Worm (Caenorhabditis elegans) whole organism, L2 larva: Measurements from ENCODE around the gene fipr-6.

Experiments
- C34F6.9 ChIP-seq: fragments of 150-350 bp; optimal IDR thresholded peaks from 2 replicates; lab custom pipeline; 2014; ENCODE audit warnings: missing biosample characterization, missing genetic modification characterization
- F13H6.1 ChIP-seq: sonication (generic microtip); optimal IDR thresholded peaks from 2 replicates; lab custom pipeline; 2016; ENCODE audit warnings: missing genetic modification characterization, missing compliant biosample characterization
- R02D3.7 ChIP-seq: fragments of 150-350 bp; optimal IDR thresholded peaks from 2 replicates; lab custom pipeline; 2014; ENCODE audit warnings: missing biosample characterization, missing genetic modification characterization
- alr-1 ChIP-seq: fragments of 150-350 bp; optimal IDR thresholded peaks from 2 replicates; lab custom pipeline; 2014; ENCODE audit warnings: missing biosample characterization, missing genetic modification characterization
- aly-2 ChIP-seq: fragments of 150-350 bp; optimal IDR thresholded peaks from 2 replicates; lab custom pipeline; 2014; ENCODE audit warnings: missing biosample characterization, missing genetic modification characterization
- ama-1 ChIP-seq: fragments of 150-350 bp; optimal IDR thresholded peaks from 2 replicates; lab custom pipeline; 2018; ENCODE audit warnings: inconsistent platforms
- blmp-1 ChIP-seq: sonication (generic microtip); optimal IDR thresholded peaks from 2 replicates; lab custom pipeline; 2017; ENCODE audit warnings: missing genetic modification characterization, mild to moderate bottlenecking, missing compliant biosample characterization, antibody characterized with exemption, moderate library complexity; ENCODE audit not compliant: insufficient read depth
- ceh-16 ChIP-seq: fragments of 150-350 bp; optimal IDR thresholded peaks from 2 replicates; lab custom pipeline; 2014; ENCODE audit warnings: missing biosample characterization, missing genetic modification characterization
- ceh-82 ChIP-seq: fragments of 150-350 bp; optimal IDR thresholded peaks from 2 replicates; lab custom pipeline; 2014; ENCODE audit warnings: missing biosample characterization, missing genetic modification characterization
- crh-2 ChIP-seq: sonication (generic microtip); optimal IDR thresholded peaks from 2 replicates; lab custom pipeline; 2017; ENCODE audit warnings: missing biosample characterization, missing genetic modification characterization
- dmd-4 ChIP-seq: sonication (generic microtip); optimal IDR thresholded peaks from 2 replicates; lab custom pipeline; 2017; ENCODE audit warnings: missing biosample characterization, missing genetic modification characterization
- elt-1 ChIP-seq: fragments of 150-350 bp; optimal IDR thresholded peaks from 2 replicates; lab custom pipeline; 2014; ENCODE audit warnings: missing biosample characterization, missing genetic modification characterization
- fos-1 ChIP-seq: fragments of 150-350 bp; optimal IDR thresholded peaks from 2 replicates; lab custom pipeline; 2014; ENCODE audit warnings: missing biosample characterization, missing genetic modification characterization
- gmeb-1 ChIP-seq: fragments of 150-350 bp; optimal IDR thresholded peaks from 2 replicates; lab custom pipeline; 2014; ENCODE audit warnings: missing biosample characterization, missing genetic modification characterization
- lin-11 ChIP-seq: fragments of 150-350 bp; sonication (generic microtip); optimal IDR thresholded peaks from 2 replicates; lab custom pipeline; 2014; ENCODE audit warnings: missing biosample characterization, missing genetic modification characterization, inconsistent platforms, mixed read lengths
- lin-13 ChIP-seq: fragments of 150-350 bp; optimal IDR thresholded peaks from 2 replicates; lab custom pipeline; 2014; ENCODE audit warnings: missing biosample characterization, missing genetic modification reagents, missing genetic modification characterization
- lin-39 ChIP-seq: fragments of 150-350 bp; optimal IDR thresholded peaks from 2 replicates; lab custom pipeline; 2014; ENCODE audit warnings: missing biosample characterization, missing genetic modification reagents, missing genetic modification characterization
- lsy-2 ChIP-seq, 2 experiments: fragments of 150-350 bp in 1 of 2; sonication (generic microtip) in 1 of 2; optimal IDR thresholded peaks; 2 replicates each; lab custom pipeline; 2014 to 2017; ENCODE audit warnings: missing biosample characterization in 2 of 2, missing genetic modification characterization in 2 of 2
- mab-5 ChIP-seq: fragments of 150-350 bp; optimal IDR thresholded peaks from 2 replicates; lab custom pipeline; 2014; ENCODE audit warnings: missing biosample characterization, missing genetic modification characterization
- mbf-1 ChIP-seq: sonication (generic microtip); optimal IDR thresholded peaks from 2 replicates; lab custom pipeline; 2017; ENCODE audit warnings: missing biosample characterization, missing genetic modification characterization
- mdl-1 ChIP-seq, 2 experiments: fragments of 150-350 bp in 1 of 2; sonication (generic microtip) in 1 of 2; optimal IDR thresholded peaks; 2 replicates each; lab custom pipeline; 2017; ENCODE audit warnings: missing biosample characterization in 2 of 2, missing genetic modification characterization in 2 of 2
- nhr-10 ChIP-seq: sonication (generic microtip); optimal IDR thresholded peaks from 2 replicates; lab custom pipeline; 2017; ENCODE audit warnings: missing biosample characterization, missing genetic modification characterization
- nhr-11 ChIP-seq: fragments of 150-350 bp; optimal IDR thresholded peaks from 2 replicates; lab custom pipeline; 2014; ENCODE audit warnings: missing biosample characterization, missing genetic modification characterization
- nhr-21 ChIP-seq: fragments of 150-350 bp; optimal IDR thresholded peaks from 2 replicates; lab custom pipeline; 2014; ENCODE audit warnings: missing biosample characterization, missing genetic modification characterization
- nhr-23 ChIP-seq: fragments of 150-350 bp; optimal IDR thresholded peaks from 2 replicates; lab custom pipeline; 2014; ENCODE audit warnings: missing biosample characterization, missing genetic modification reagents, missing genetic modification characterization
- nhr-25 ChIP-seq: fragments of 150-350 bp; sonication (generic microtip); optimal IDR thresholded peaks from 3 replicates; lab custom pipeline; 2014; ENCODE audit warnings: missing biosample characterization, missing genetic modification characterization
- nhr-6 ChIP-seq: fragments of 150-350 bp; optimal IDR thresholded peaks from 2 replicates; lab custom pipeline; 2014; ENCODE audit warnings: missing biosample characterization, missing genetic modification characterization
- sem-4 ChIP-seq: fragments of 150-350 bp; optimal IDR thresholded peaks from 2 replicates; lab custom pipeline; 2014; ENCODE audit warnings: missing biosample characterization, missing genetic modification reagents, missing genetic modification characterization
- sma-3 ChIP-seq: sonication (generic microtip); optimal IDR thresholded peaks from 2 replicates; lab custom pipeline; 2016; ENCODE audit warnings: missing genetic modification reagents, missing genetic modification characterization, missing compliant biosample characterization
- sma-9 ChIP-seq, 2 experiments: fragments of 150-350 bp in 1 of 2; sonication (generic microtip) in 1 of 2; optimal IDR thresholded peaks; 2 replicates each; lab custom pipeline; 2014 to 2016; ENCODE audit warnings: missing genetic modification characterization in 2 of 2, mild to moderate bottlenecking in 1 of 2, missing biosample characterization in 1 of 2, missing compliant biosample characterization in 1 of 2, missing genetic modification reagents in 1 of 2, moderate library complexity in 1 of 2
- snpc-4 ChIP-seq: fragments of 150-350 bp; optimal IDR thresholded peaks from 2 replicates; lab custom pipeline; 2014; ENCODE audit warnings: missing biosample characterization, missing genetic modification characterization
- unc-55 ChIP-seq: fragments of 150-350 bp; sonication (generic microtip); optimal IDR thresholded peaks from 3 replicates; lab custom pipeline; 2014; ENCODE audit warnings: missing biosample characterization, missing genetic modification reagents, missing genetic modification characterization
- unc-62 ChIP-seq: fragments of 150-350 bp; optimal IDR thresholded peaks from 2 replicates; lab custom pipeline; 2014; ENCODE audit warnings: missing biosample characterization, missing genetic modification reagents, missing genetic modification characterization
- ztf-11 ChIP-seq: sonication (generic microtip); optimal IDR thresholded peaks from 2 replicates; lab custom pipeline; 2017; ENCODE audit warnings: missing biosample characterization, missing genetic modification characterization
- ztf-4 ChIP-seq: fragments of 150-350 bp; optimal IDR thresholded peaks from 2 replicates; lab custom pipeline; 2014; ENCODE audit warnings: missing biosample characterization, missing genetic modification characterization

The fipr-6 gene

ce11 chrV:10275619-10276018 is 44.6 kb downstream of the fipr-6 start, which contains the start of gene Y22F5A.11:
Gene Y22F5A.11, minus strand, starts transcription at chrV:10275646.
- TF ChIP-seq unc-62 (GFP tag; lab: Kevin White, UChicago): no peak
- TF ChIP-seq unc-55 (GFP tag; lab: Kevin White, UChicago): peak; percentile 37
- no peak for TF ChIP-seq lin-13
- no peak for TF ChIP-seq F13H6.1 (tag; lab: Kevin White, UChicago)
- no peak for TF ChIP-seq mbf-1 (tag; lab: Kevin White, UChicago)
- no peak for TF ChIP-seq gmeb-1
- no peak for TF ChIP-seq nhr-23
- peak in 1 of 2 experiments; percentile 22 for TF ChIP-seq lsy-2 (tag; optimal IDR thresholded peaks at IDR 0.05; lab: Kevin White, UChicago)
- no peak for TF ChIP-seq dmd-4 (tag; lab: Kevin White, UChicago)
- no peak for TF ChIP-seq mdl-1 (tag; optimal IDR thresholded peaks at IDR 0.05; lab: Kevin White, UChicago)
- TF ChIP-seq ceh-16 (tag; lab: Kevin White, UChicago): no peak
- TF ChIP-seq lin-11 (tag; lab: Kevin White, UChicago): no peak
- TF ChIP-seq snpc-4 (tag; lab: Kevin White, UChicago): peak; percentile 51
- no peak for TF ChIP-seq C34F6.9 (tag; lab: Kevin White, UChicago)
- no peak for TF ChIP-seq elt-1 (tag; lab: Kevin White, UChicago)
- no peak for TF ChIP-seq nhr-21
- no peak for TF ChIP-seq lin-39
- no peak for TF ChIP-seq sem-4
- no peak for TF ChIP-seq fos-1 (tag; lab: Kevin White, UChicago)
- TF ChIP-seq ztf-4 (tag; lab: Kevin White, UChicago): no peak
- no peak for TF ChIP-seq ceh-82 (tag; lab: Kevin White, UChicago)
- TF ChIP-seq crh-2 (tag; lab: Kevin White, UChicago): no peak
- no peak for TF ChIP-seq ztf-11 (tag; lab: Kevin White, UChicago)
- TF ChIP-seq aly-2: no peak
- no peak for TF ChIP-seq nhr-10 (tag; lab: Kevin White, UChicago)
- no peak for TF ChIP-seq nhr-11 (tag; lab: Kevin White, UChicago)

ce11 chrV:10276038-10276437 is 45.0 kb downstream of the fipr-6 start:
- TF ChIP-seq dmd-4 (tag; lab: Kevin White, UChicago) (no peak), blmp-1 (tag; lab: Kevin White, UChicago) (no peak), alr-1 (tag; lab: Kevin White, UChicago) (no peak), snpc-4 (tag; lab: Kevin White, UChicago) (no peak), C34F6.9 (tag; lab: Kevin White, UChicago) (no peak), nhr-25 (tag; lab: Kevin White, UChicago) (no peak)

ce11 chrV:10277579-10277978 is 46.5 kb downstream of the fipr-6 start, which contains the start of gene lys-1:
Gene lys-1, plus strand, starts transcription at chrV:10277904.
- TF ChIP-seq sem-4 (no peak), ztf-4 (tag; lab: Kevin White, UChicago) (no peak), ztf-11 (tag; lab: Kevin White, UChicago) (no peak), sma-9 (GFP tag; optimal IDR thresholded peaks at IDR 0.05; lab: Kevin White, UChicago) (peak; percentile 35), sma-9 (tag; optimal IDR thresholded peaks at IDR 0.05; lab: Kevin White, UChicago) (no peak), mdl-1 (tag; optimal IDR thresholded peaks at IDR 0.05; lab: Kevin White, UChicago) (no peak), sma-3 (GFP tag; lab: Kevin White, UChicago) (no peak), fos-1 (tag; lab: Kevin White, UChicago) (peak; percentile 95), ceh-82 (tag; lab: Kevin White, UChicago) (no peak), nhr-6 (tag; lab: Kevin White, UChicago) (no peak), R02D3.7 (tag; lab: Kevin White, UChicago) (no peak), nhr-11 (tag; lab: Kevin White, UChicago) (no peak), mab-5 (tag; lab: Kevin White, UChicago) (no peak)

- TF ChIP-seq gmeb-1 (peak; percentile 47), ama-1 (lab: Kevin White, UChicago) (no peak), crh-2 (tag; lab: Kevin White, UChicago) (peak; percentile 12), fos-1 (tag; lab: Kevin White, UChicago) (peak; percentile 70), sma-9 (GFP tag; optimal IDR thresholded peaks at IDR 0.05; lab: Kevin White, UChicago) (peak; percentile 24), sma-9 (tag; optimal IDR thresholded peaks at IDR 0.05; lab: Kevin White, UChicago) (no peak), aly-2 (no peak)
- TF ChIP-seq, all 48 proteins: peak for 4
These were observed 49.1 kb downstream of the fipr-6 start for ce11 chrV:10280112-10280511.
